Worm (Caenorhabditis elegans) whole organism, L1 larva: ENCODE results near the gene alfa-1.
A peak's percentile ranks its signal among the peaks of the same experiment; 100 is the strongest.

Experiments
- C16A3.4 ChIP-seq: fragments of 150-350 bp; optimal IDR thresholded peaks from 2 replicates; lab custom pipeline; 2014; ENCODE audit warnings: missing biosample characterization, missing genetic modification characterization
- C34B4.2 ChIP-seq: sonication (generic microtip); optimal IDR thresholded peaks from 2 replicates; lab custom pipeline; 2017; ENCODE audit warnings: mild to moderate bottlenecking, missing genetic modification characterization, missing compliant biosample characterization
- blmp-1 ChIP-seq: fragments of 150-350 bp; optimal IDR thresholded peaks from 2 replicates; lab custom pipeline; 2014; ENCODE audit warnings: missing biosample characterization, missing genetic modification characterization
- ceh-8 ChIP-seq: fragments of 200-800 bp; sonication (Bioruptor generic); optimal IDR thresholded peaks from 2 replicates; lab custom pipeline; 2018; ENCODE audit warnings: mild to moderate bottlenecking, missing genetic modification characterization, moderate library complexity, missing compliant biosample characterization
- ceh-88 ChIP-seq: fragments of 200-800 bp; sonication (Bioruptor generic); IDR thresholded peaks from 2 replicates; pipeline ENCODE4 v1.3.6; 2022; ENCODE audit warnings: missing genetic modification characterization, missing compliant biosample characterization
- ceh-90 ChIP-seq: sonication (generic microtip); optimal IDR thresholded peaks from 2 replicates; lab custom pipeline; 2016; ENCODE audit warnings: missing genetic modification characterization, missing compliant biosample characterization
- ces-1 ChIP-seq: fragments of 150-350 bp; optimal IDR thresholded peaks from 2 replicates; lab custom pipeline; 2014; ENCODE audit warnings: missing biosample characterization, missing genetic modification reagents, missing genetic modification characterization
- dpl-1 ChIP-seq, 3 experiments: fragments of 150-350 bp in 2 of 3; sonication (generic microtip) in 1 of 3; optimal IDR thresholded peaks; 2 replicates each; lab custom pipeline; 2014 to 2017; ENCODE audit warnings: missing biosample characterization in 3 of 3, missing genetic modification characterization in 3 of 3, missing genetic modification reagents in 3 of 3
- efl-1 ChIP-seq, 4 experiments: fragments of 150-350 bp; optimal IDR thresholded peaks in 3 of 4; peaks in 1 of 4; 1 replicate in 1 of 4; 2 replicates in 3 of 4; lab custom pipeline; 2014; ENCODE audit warnings: missing biosample characterization in 2 of 4, missing genetic modification characterization in 2 of 4, missing genetic modification reagents in 2 of 4
- elt-3 ChIP-seq, 6 experiments: fragments of 150-350 bp in 1 of 6; sonication (generic microtip); optimal IDR thresholded peaks; 2 replicates each; lab custom pipeline; 2017 to 2018; ENCODE audit warnings: missing biosample characterization in 6 of 6, missing genetic modification characterization in 6 of 6, inconsistent platforms in 1 of 6
- ets-5 ChIP-seq: fragments of 200-800 bp; sonication (Bioruptor generic); IDR thresholded peaks from 2 replicates; pipeline ENCODE4 v1.3.6; 2022; ENCODE audit warnings: missing genetic modification characterization, missing compliant biosample characterization
- fkh-10 ChIP-seq: sonication (generic microtip); optimal IDR thresholded peaks from 2 replicates; lab custom pipeline; 2017; ENCODE audit warnings: missing biosample characterization, missing genetic modification reagents, missing genetic modification characterization
- fkh-8 ChIP-seq: sonication (generic microtip); optimal IDR thresholded peaks from 2 replicates; lab custom pipeline; 2016; ENCODE audit warnings: mild to moderate bottlenecking, missing genetic modification characterization, missing compliant biosample characterization
- grh-1 ChIP-seq: fragments of 200-800 bp; sonication (Bioruptor generic); IDR thresholded peaks from 2 replicates; pipeline ENCODE4 v1.3.6; 2022; ENCODE audit warnings: missing genetic modification reagents, missing genetic modification characterization, missing compliant biosample characterization
- hpl-2 ChIP-seq: fragments of 150-350 bp; optimal IDR thresholded peaks from 2 replicates; lab custom pipeline; 2014; ENCODE audit warnings: missing biosample characterization, missing genetic modification reagents, missing genetic modification characterization
- jun-1 ChIP-seq: fragments of 150-350 bp; optimal IDR thresholded peaks from 2 replicates; lab custom pipeline; 2014; ENCODE audit warnings: missing biosample characterization, missing genetic modification reagents, missing genetic modification characterization
- lin-13 ChIP-seq: fragments of 150-350 bp; optimal IDR thresholded peaks from 2 replicates; lab custom pipeline; 2014; ENCODE audit warnings: missing biosample characterization, missing genetic modification reagents, missing genetic modification characterization
- lin-14 ChIP-seq: fragments of 200-800 bp; sonication (Bioruptor generic); optimal IDR thresholded peaks from 2 replicates; lab custom pipeline; 2018; ENCODE audit warnings: mild to moderate bottlenecking, missing genetic modification characterization, moderate library complexity, missing compliant biosample characterization
- lin-39 ChIP-seq: fragments of 150-350 bp; optimal IDR thresholded peaks from 2 replicates; lab custom pipeline; 2014; ENCODE audit warnings: missing biosample characterization, missing genetic modification reagents, missing genetic modification characterization
- lir-3 ChIP-seq: sonication (generic microtip); optimal IDR thresholded peaks from 2 replicates; lab custom pipeline; 2016; ENCODE audit warnings: mild to moderate bottlenecking, missing genetic modification characterization, moderate library complexity, missing compliant biosample characterization; ENCODE audit not compliant: poor library complexity
- lsy-2 ChIP-seq, 2 experiments: fragments of 150-350 bp; optimal IDR thresholded peaks; 2 replicates each; lab custom pipeline; 2014; ENCODE audit warnings: missing biosample characterization in 2 of 2, missing genetic modification characterization in 2 of 2
- mab-9 ChIP-seq: fragments of 200-800 bp; sonication (Bioruptor generic); IDR thresholded peaks from 2 replicates; pipeline ENCODE4 v1.3.6; 2022; ENCODE audit warnings: missing genetic modification reagents, missing genetic modification characterization, missing compliant biosample characterization
- mdl-1 ChIP-seq, 2 experiments: fragments of 150-350 bp; optimal IDR thresholded peaks; 2 replicates each; lab custom pipeline; 2014 to 2017; ENCODE audit warnings: missing biosample characterization in 2 of 2, missing genetic modification characterization in 2 of 2, inconsistent platforms in 1 of 2
- nhr-11 ChIP-seq: fragments of 150-350 bp; optimal IDR thresholded peaks from 2 replicates; lab custom pipeline; 2014; ENCODE audit warnings: missing biosample characterization, missing genetic modification characterization
- nhr-19 ChIP-seq: fragments of 200-800 bp; sonication (Bioruptor generic); conservative IDR thresholded peaks from 2 replicates; pipeline ENCODE4 v1.3.6; 2022; ENCODE audit warnings: missing genetic modification characterization, missing compliant biosample characterization
- nhr-20 ChIP-seq: sonication (generic microtip); optimal IDR thresholded peaks from 2 replicates; lab custom pipeline; 2016; ENCODE audit warnings: mild to moderate bottlenecking, missing genetic modification characterization, missing compliant biosample characterization
- nhr-237 ChIP-seq: fragments of 150-350 bp; optimal IDR thresholded peaks from 2 replicates; lab custom pipeline; 2014; ENCODE audit warnings: missing biosample characterization, missing genetic modification characterization
- nhr-28 ChIP-seq: fragments of 150-350 bp; optimal IDR thresholded peaks from 2 replicates; lab custom pipeline; 2014; ENCODE audit warnings: missing biosample characterization, missing genetic modification characterization
- nhr-47 ChIP-seq: sonication (generic microtip); optimal IDR thresholded peaks from 2 replicates; lab custom pipeline; 2016; ENCODE audit warnings: mild to moderate bottlenecking, missing genetic modification characterization, moderate library complexity, missing compliant biosample characterization
- nhr-71 ChIP-seq: sonication (generic microtip); optimal IDR thresholded peaks from 2 replicates; lab custom pipeline; 2016; ENCODE audit warnings: mild to moderate bottlenecking, missing genetic modification characterization, moderate library complexity, missing compliant biosample characterization
- nhr-76 ChIP-seq: sonication (generic microtip); optimal IDR thresholded peaks from 2 replicates; lab custom pipeline; 2017; ENCODE audit warnings: missing biosample characterization, missing genetic modification characterization
- nhr-77 ChIP-seq: fragments of 150-350 bp; optimal IDR thresholded peaks from 2 replicates; lab custom pipeline; 2014; ENCODE audit warnings: missing biosample characterization, missing genetic modification characterization
- nhr-85 ChIP-seq: sonication (generic microtip); peaks from one replicate; lab custom pipeline; 2016; ENCODE audit warnings: missing genetic modification characterization, inconsistent platforms, missing compliant biosample characterization
- nhr-90 ChIP-seq: sonication (generic microtip); optimal IDR thresholded peaks from 2 replicates; lab custom pipeline; 2016; ENCODE audit warnings: mild to moderate bottlenecking, missing genetic modification characterization, missing compliant biosample characterization; ENCODE audit not compliant: poor library complexity
- pag-3 ChIP-seq: sonication (generic microtip); optimal IDR thresholded peaks from 2 replicates; lab custom pipeline; 2017; ENCODE audit warnings: missing genetic modification characterization, mild to moderate bottlenecking, missing compliant biosample characterization, antibody characterized with exemption, borderline replicate concordance; ENCODE audit not compliant: insufficient read depth
- rnt-1 ChIP-seq: sonication (generic microtip); optimal IDR thresholded peaks from 2 replicates; lab custom pipeline; 2016; ENCODE audit warnings: mild to moderate bottlenecking, missing genetic modification characterization, moderate library complexity, missing compliant biosample characterization
- snpc-4 ChIP-seq: fragments of 150-350 bp; optimal IDR thresholded peaks from 2 replicates; lab custom pipeline; 2014; ENCODE audit warnings: missing biosample characterization, missing genetic modification characterization
- snu-23 ChIP-seq: sonication (generic microtip); optimal IDR thresholded peaks from 2 replicates; lab custom pipeline; 2016; ENCODE audit warnings: missing genetic modification characterization, missing compliant biosample characterization
- sox-4 ChIP-seq: sonication (generic microtip); optimal IDR thresholded peaks from 2 replicates; lab custom pipeline; 2016; ENCODE audit warnings: missing genetic modification characterization, missing compliant biosample characterization
- sptf-1 ChIP-seq: fragments of 150-350 bp; optimal IDR thresholded peaks from 2 replicates; lab custom pipeline; 2014; ENCODE audit warnings: missing biosample characterization, missing genetic modification characterization
- sup-37 ChIP-seq: fragments of 200-800 bp; sonication (Bioruptor generic); optimal IDR thresholded peaks from 2 replicates; lab custom pipeline; 2018; ENCODE audit warnings: mild to moderate bottlenecking, missing genetic modification characterization, missing compliant biosample characterization
- tbx-2 ChIP-seq: sonication (generic microtip); optimal IDR thresholded peaks from 2 replicates; lab custom pipeline; 2016; ENCODE audit warnings: missing genetic modification characterization, missing compliant biosample characterization
- unc-130 ChIP-seq: fragments of 150-350 bp; optimal IDR thresholded peaks from 2 replicates; lab custom pipeline; 2017; ENCODE audit warnings: missing biosample characterization, missing genetic modification characterization, inconsistent platforms
- unc-30 ChIP-seq: sonication (generic microtip); optimal IDR thresholded peaks from 2 replicates; lab custom pipeline; 2017; ENCODE audit warnings: missing biosample characterization, missing genetic modification characterization
- unc-98 ChIP-seq: fragments of 200-800 bp; sonication (Bioruptor generic); IDR thresholded peaks from 2 replicates; pipeline ENCODE4 v1.3.6; 2022; ENCODE audit warnings: missing genetic modification characterization, missing compliant biosample characterization
- xbp-1 ChIP-seq: sonication (generic microtip); optimal IDR thresholded peaks from 2 replicates; lab custom pipeline; 2016; ENCODE audit warnings: missing genetic modification characterization, missing compliant biosample characterization
- zip-4 ChIP-seq: fragments of 200-800 bp; sonication (Bioruptor generic); optimal IDR thresholded peaks from 2 replicates; lab custom pipeline; 2018; ENCODE audit warnings: mild to moderate bottlenecking, missing genetic modification characterization, moderate library complexity, missing compliant biosample characterization
- ztf-4 ChIP-seq: fragments of 150-350 bp; optimal IDR thresholded peaks from 2 replicates; lab custom pipeline; 2014; ENCODE audit warnings: missing biosample characterization, missing genetic modification characterization

Gene alfa-1

ce11 chrII:7631171-7631570 is 31.2 kb downstream of the alfa-1 start (continued):
- TF ChIP-seq xbp-1 (tag; lab: Kevin White, UChicago), result no peak
- no peak for TF ChIP-seq lin-39 (tag; lab: Kevin White, UChicago)
- no peak for TF ChIP-seq jun-1 (tag; lab: Kevin White, UChicago)
- TF ChIP-seq mab-9 (GFP tag; lab: Robert Waterston, UW), result no peak
- peak; percentile 37 for TF ChIP-seq tbx-2
- TF ChIP-seq nhr-11 (tag; lab: Kevin White, UChicago), result no peak
- no peak for TF ChIP-seq ceh-8
- peak; percentile 25; the same call in 1 of the 2 replicates for TF ChIP-seq nhr-19 (GFP tag; lab: Robert Waterston, UW)
- TF ChIP-seq lin-14 (GFP tag; lab: Kevin White, UChicago), result peak; percentile 9
- TF ChIP-seq sptf-1 (tag; lab: Kevin White, UChicago), result no peak
- no peak for TF ChIP-seq lsy-2 (tag; optimal IDR thresholded peaks at IDR 0.05; lab: Kevin White, UChicago)
- TF ChIP-seq C16A3.4 (tag; lab: Kevin White, UChicago), result no peak
- TF ChIP-seq ceh-88 (GFP tag; lab: Robert Waterston, UW), result no peak
- TF ChIP-seq nhr-76 (tag; lab: Kevin White, UChicago), result no peak
- TF ChIP-seq ceh-90 (tag; lab: Kevin White, UChicago), result no peak
- no peak for TF ChIP-seq nhr-28 (tag; lab: Kevin White, UChicago)
- no peak for TF ChIP-seq ces-1 (GFP tag; lab: Kevin White, UChicago)
- TF ChIP-seq snpc-4 (tag; lab: Kevin White, UChicago), result no peak
- TF ChIP-seq rnt-1 (tag; lab: Kevin White, UChicago), result no peak
- TF ChIP-seq fkh-10, result no peak
- no peak for TF ChIP-seq unc-30 (tag; lab: Kevin White, UChicago)
- TF ChIP-seq sup-37, result no peak
- no peak for TF ChIP-seq lin-13 (GFP tag; lab: Kevin White, UChicago)
- TF ChIP-seq sox-4, result no peak
- TF ChIP-seq nhr-71, result peak; percentile 49
- no peak for TF ChIP-seq hpl-2 (GFP tag; lab: Kevin White, UChicago)
- no peak for TF ChIP-seq ets-5
- TF ChIP-seq ztf-4 (tag; lab: Kevin White, UChicago), result peak; percentile 34
- no peak for TF ChIP-seq fkh-8 (tag; lab: Kevin White, UChicago)
- peak; percentile 90 for TF ChIP-seq nhr-85
- TF ChIP-seq unc-98 (GFP tag; lab: Robert Waterston, UW), result no peak
- no peak for TF ChIP-seq zip-4 (GFP tag; lab: Kevin White, UChicago)
- no peak for TF ChIP-seq nhr-237
- TF ChIP-seq C34B4.2 (tag; lab: Kevin White, UChicago), result no peak

DNA sequence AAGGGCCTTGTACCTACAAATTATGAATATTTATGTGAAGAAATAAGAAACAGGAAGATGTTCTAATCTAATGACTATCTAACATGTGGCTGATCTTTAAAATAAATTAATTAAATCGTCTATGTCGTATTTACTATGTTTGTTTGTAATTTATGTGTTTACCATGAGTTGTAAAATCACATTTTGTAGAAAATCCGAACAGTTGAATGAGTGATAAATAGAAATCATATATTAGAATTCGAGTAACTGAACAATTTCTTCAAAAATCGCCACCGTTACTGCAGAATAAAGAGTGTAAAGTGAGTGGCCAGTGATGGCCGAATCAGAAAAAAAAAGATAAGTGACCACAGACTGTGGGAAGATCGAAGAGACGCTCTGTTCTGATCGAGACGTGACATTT is 32.3 kb downstream of the alfa-1 start:
- TF ChIP-seq nhr-85 (no peak), nhr-71 (no peak), sptf-1 (tag; lab: Kevin White, UChicago) (no peak), blmp-1 (tag; lab: Kevin White, UChicago) (no peak), nhr-76 (tag; lab: Kevin White, UChicago) (no peak)

DNA sequence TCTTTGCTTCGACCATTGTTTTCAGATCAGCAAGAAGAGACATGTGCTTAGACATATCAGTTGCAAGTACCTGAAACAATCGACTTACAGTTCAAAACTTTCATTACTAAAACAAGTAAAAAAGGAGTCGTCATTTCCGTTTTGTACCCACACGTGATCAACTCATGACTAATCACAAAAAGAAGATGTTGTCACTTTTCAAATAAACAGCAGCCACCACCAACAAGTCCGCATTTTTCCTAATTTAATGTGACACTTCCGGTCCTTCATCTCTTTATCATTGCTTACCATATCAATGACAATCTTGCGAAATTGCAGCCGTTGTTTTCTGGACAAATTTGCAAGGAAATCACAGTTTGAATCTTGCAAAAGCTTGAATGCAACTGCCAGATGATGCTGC is 33.7 kb downstream of the alfa-1 start:
- no peak for TF ChIP-seq nhr-77 (tag; lab: Kevin White, UChicago)
- peak in 1 of 2 experiments; percentile 16 for TF ChIP-seq lsy-2 (tag; optimal IDR thresholded peaks at IDR 0.05; lab: Kevin White, UChicago)
- TF ChIP-seq blmp-1 (tag; lab: Kevin White, UChicago), result peak; percentile 71
- TF ChIP-seq nhr-85, result peak; percentile 78
- no peak for TF ChIP-seq efl-1 (optimal IDR thresholded peaks at IDR 0.05; lab: Kevin White, UChicago)
- peak in 1 of 2 experiments; percentile 31 for TF ChIP-seq efl-1 (GFP tag; optimal IDR thresholded peaks at IDR 0.05 in 1 of 2; lab: Kevin White, UChicago)
- TF ChIP-seq lir-3, result no peak
- TF ChIP-seq tbx-2, result peak; percentile 63
- TF ChIP-seq nhr-20 (tag; lab: Kevin White, UChicago), result peak; percentile 55
- peak; percentile 62; the same call in 1 of the 2 replicates for TF ChIP-seq grh-1 (GFP tag; lab: Robert Waterston, UW)
- TF ChIP-seq lin-14 (GFP tag; lab: Kevin White, UChicago), result peak; percentile 62
- TF ChIP-seq nhr-19 (GFP tag; lab: Robert Waterston, UW), result peak; percentile 52
- TF ChIP-seq unc-130, result peak; percentile 65
- peak in 1 of 3 experiments; percentile 1 for TF ChIP-seq dpl-1 (GFP tag; optimal IDR thresholded peaks at IDR 0.05; lab: Kevin White, UChicago)
- peak in 1 of 2 experiments; percentile 6 for TF ChIP-seq mdl-1 (tag; optimal IDR thresholded peaks at IDR 0.05; lab: Kevin White, UChicago)
- TF ChIP-seq nhr-47 (tag; lab: Kevin White, UChicago), result peak; percentile 19
- TF ChIP-seq nhr-71, result peak; percentile 63
- TF ChIP-seq ces-1 (GFP tag; lab: Kevin White, UChicago), result no peak
- TF ChIP-seq ceh-88 (GFP tag; lab: Robert Waterston, UW), result no peak
- no peak for TF ChIP-seq pag-3 (tag; lab: Kevin White, UChicago)
- peak; percentile 46 for TF ChIP-seq snu-23 (GFP tag; lab: Kevin White, UChicago)
- TF ChIP-seq elt-3 (tag; optimal IDR thresholded peaks at IDR 0.05; lab: Kevin White, UChicago), result peak in 4 of 6 experiments; percentile 36 to 80 (median 54)
- TF ChIP-seq nhr-90, result peak; percentile 70
